Fruit fly (Drosophila melanogaster) whole organism, embryonic: ENCODE data around the gene CG32425.

Experiments used
- CG8281 ChIP-seq: fragments of 200-800 bp; sonication (Bioruptor generic); optimal IDR thresholded peaks from 2 replicates; lab custom pipeline; 2018; ENCODE audit warnings: missing biosample characterization, mild to moderate bottlenecking, missing genetic modification characterization, moderate library complexity
- Chrac-16 ChIP-seq: fragments of 200-800 bp; sonication (Bioruptor generic); optimal IDR thresholded peaks from 3 replicates; lab custom pipeline; 2016; ENCODE audit warnings: missing biosample characterization, missing genetic modification characterization
- Ssrp ChIP-seq: fragments of 200-800 bp; sonication (Bioruptor generic); optimal IDR thresholded peaks from 2 replicates; lab custom pipeline; 2018; ENCODE audit warnings: missing biosample characterization, mild to moderate bottlenecking, missing genetic modification characterization, moderate library complexity
- dysf ChIP-seq: fragments of 200-800 bp; sonication (Bioruptor generic); IDR thresholded peaks from 3 replicates; pipeline ENCODE4 v1.3.6; 2022; ENCODE audit warnings: missing biosample characterization, missing genetic modification characterization
- exex ChIP-seq: fragments of 200-800 bp; sonication (Bioruptor generic); optimal IDR thresholded peaks from 4 replicates; lab custom pipeline; 2018; ENCODE audit warnings: missing biosample characterization, mild to moderate bottlenecking, missing genetic modification characterization, moderate library complexity
- jigr1 ChIP-seq: fragments of 200-800 bp; sonication (Bioruptor generic); IDR thresholded peaks from 3 replicates; pipeline ENCODE4 v1.3.6; 2022; ENCODE audit warnings: missing biosample characterization, missing genetic modification characterization
- jumu ChIP-seq: fragments of 200-800 bp; sonication (Bioruptor generic); optimal IDR thresholded peaks from 3 replicates; lab custom pipeline; 2016; ENCODE audit warnings: missing biosample characterization, missing genetic modification characterization
- rib ChIP-seq: fragments of 200-800 bp; sonication (Bioruptor generic); IDR thresholded peaks from 2 replicates; pipeline ENCODE4 v1.3.6; 2022; ENCODE audit warnings: missing biosample characterization, missing genetic modification characterization

DNA sequence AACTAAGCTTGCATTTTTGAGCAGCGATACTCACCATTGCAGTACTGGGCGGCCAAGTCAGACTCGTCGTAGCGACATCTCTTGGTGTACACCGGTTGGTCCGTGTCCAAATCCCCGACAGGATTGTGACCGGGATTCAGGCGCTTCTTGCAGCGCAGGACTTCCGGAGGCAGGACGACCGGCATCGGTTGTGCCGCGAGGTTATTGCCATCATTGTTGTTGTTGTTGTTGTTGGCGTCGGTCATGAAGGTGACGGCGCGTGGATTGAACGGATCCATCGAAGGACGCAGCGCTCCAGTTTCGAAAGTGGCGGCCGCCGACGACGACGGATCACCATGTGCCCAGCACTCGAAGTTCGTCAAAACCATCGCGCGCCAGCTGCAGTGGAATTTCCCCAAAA is 24.5 kb upstream of the CG32425 start:
- TF ChIP-seq Chrac-16 (GFP tag; lab: Kevin White, UChicago), result no peak
- no peak for TF ChIP-seq exex (tag; lab: Kevin White, UChicago)
- no peak for TF ChIP-seq Ssrp
- TF ChIP-seq rib (GFP tag; lab: Robert Waterston, UW), result no peak
- no peak for TF ChIP-seq dysf (GFP tag; lab: Robert Waterston, UW)
- TF ChIP-seq jigr1 (GFP tag; lab: Robert Waterston, UW), result no peak
- TF ChIP-seq CG8281, result no peak
- no peak for TF ChIP-seq jumu (GFP tag; lab: Kevin White, UChicago)
